Fruit fly (Drosophila melanogaster) whole organism, embryonic: Measurements from ENCODE around the gene CG43845.

Experiments
- BtbVII ChIP-seq: fragments of 200-800 bp; sonication (Bioruptor generic); optimal IDR thresholded peaks from 3 replicates; lab custom pipeline; 2017; ENCODE audit warnings: missing biosample characterization, mild to moderate bottlenecking, missing genetic modification characterization
- CG11723 ChIP-seq: fragments of 200-800 bp; sonication (Bioruptor generic); optimal IDR thresholded peaks from 2 replicates; lab custom pipeline; 2017; ENCODE audit warnings: missing biosample characterization, mild to moderate bottlenecking, missing genetic modification characterization
- CG12104 ChIP-seq: fragments of 200-800 bp; sonication (Bioruptor generic); optimal IDR thresholded peaks from 3 replicates; lab custom pipeline; 2016; ENCODE audit warnings: missing biosample characterization, missing genetic modification characterization
- CG12769 ChIP-seq: fragments of 200-800 bp; sonication (Bioruptor generic); optimal IDR thresholded peaks from 2 replicates; lab custom pipeline; 2019; ENCODE audit warnings: missing biosample characterization, mild to moderate bottlenecking, missing genetic modification characterization, moderate library complexity
- CG13894 ChIP-seq: fragments of 200-800 bp; sonication (Bioruptor generic); optimal IDR thresholded peaks from 3 replicates; lab custom pipeline; 2018; ENCODE audit warnings: missing biosample characterization, mild to moderate bottlenecking, missing genetic modification characterization, moderate library complexity
- CG14014 ChIP-seq: fragments of 200-800 bp; sonication (Bioruptor generic); IDR thresholded peaks from 2 replicates; pipeline ENCODE4 v1.3.6; 2022; ENCODE audit warnings: missing biosample characterization, missing genetic modification characterization
- CG14710 ChIP-seq: fragments of 200-800 bp; sonication (Bioruptor generic); optimal IDR thresholded peaks from 3 replicates; lab custom pipeline; 2019; ENCODE audit warnings: missing biosample characterization, mild to moderate bottlenecking, missing genetic modification characterization, moderate library complexity
- CG14965 ChIP-seq: fragments of 200-800 bp; sonication (Bioruptor generic); optimal IDR thresholded peaks from 2 replicates; lab custom pipeline; 2016; ENCODE audit warnings: missing biosample characterization, missing genetic modification characterization, borderline replicate concordance
- CG15514 ChIP-seq: fragments of 200-800 bp; sonication (Bioruptor generic); optimal IDR thresholded peaks from 3 replicates; lab custom pipeline; 2017; ENCODE audit warnings: missing biosample characterization, missing genetic modification characterization, mild to moderate bottlenecking, moderate library complexity, missing genetic modification reagents
- CG1602 ChIP-seq: fragments of 200-800 bp; sonication (Bioruptor generic); optimal IDR thresholded peaks from 3 replicates; lab custom pipeline; 2016; ENCODE audit warnings: missing biosample characterization, missing genetic modification characterization
- CG16815 ChIP-seq: fragments of 200-800 bp; sonication (Bioruptor generic); optimal IDR thresholded peaks from 3 replicates; lab custom pipeline; 2017; ENCODE audit warnings: missing biosample characterization, mild to moderate bottlenecking, missing genetic modification characterization
- CG17912 ChIP-seq: fragments of 200-800 bp; sonication (Bioruptor generic); optimal IDR thresholded peaks from 2 replicates; lab custom pipeline; 2018; ENCODE audit warnings: missing biosample characterization, mild to moderate bottlenecking, missing genetic modification characterization
- CG18262 ChIP-seq: fragments of 200-800 bp; optimal IDR thresholded peaks from 3 replicates; lab custom pipeline; 2019; ENCODE audit warnings: missing biosample characterization, mild to moderate bottlenecking, missing genetic modification characterization, moderate library complexity
- CG2875 ChIP-seq: fragments of 200-800 bp; sonication (Bioruptor generic); optimal IDR thresholded peaks from 2 replicates; lab custom pipeline; 2017; ENCODE audit warnings: missing biosample characterization, mild to moderate bottlenecking, missing genetic modification characterization, missing genetic modification reagents
- CG30431 ChIP-seq: fragments of 200-800 bp; sonication (Bioruptor generic); optimal IDR thresholded peaks from 2 replicates; lab custom pipeline; 2017; ENCODE audit warnings: missing biosample characterization, missing genetic modification characterization
- CG34376 ChIP-seq: fragments of 200-800 bp; sonication (Bioruptor generic); optimal IDR thresholded peaks from 2 replicates; lab custom pipeline; 2018; ENCODE audit warnings: missing biosample characterization, mild to moderate bottlenecking, missing genetic modification characterization
- CG4730 ChIP-seq: fragments of 200-800 bp; sonication (Bioruptor generic); IDR thresholded peaks from 2 replicates; pipeline ENCODE4 v1.3.6; 2022; ENCODE audit warnings: missing biosample characterization, missing genetic modification characterization
- CG5180 ChIP-seq: fragments of 200-800 bp; sonication (Bioruptor generic); optimal IDR thresholded peaks from 3 replicates; lab custom pipeline; 2017; ENCODE audit warnings: missing biosample characterization, missing genetic modification characterization, mild to moderate bottlenecking, moderate library complexity, missing genetic modification reagents
- CG5953 ChIP-seq: fragments of 200-800 bp; sonication (Bioruptor generic); IDR thresholded peaks from 2 replicates; pipeline ENCODE4 v1.3.6; 2022; ENCODE audit warnings: missing biosample characterization, missing genetic modification characterization
- CG6689 ChIP-seq: fragments of 200-800 bp; sonication (Bioruptor generic); IDR thresholded peaks from 2 replicates; pipeline ENCODE4 v1.3.6; 2022; ENCODE audit warnings: missing biosample characterization, missing genetic modification characterization
- CG7357 ChIP-seq: fragments of 200-800 bp; sonication (Bioruptor generic); IDR thresholded peaks from 3 replicates; pipeline ENCODE4 v1.3.6; 2022; ENCODE audit warnings: missing biosample characterization, missing genetic modification characterization
- CG7372 ChIP-seq: fragments of 200-800 bp; sonication (Bioruptor generic); IDR thresholded peaks from 2 replicates; pipeline ENCODE4 v1.3.6; 2022; ENCODE audit warnings: missing biosample characterization, missing genetic modification characterization
- CG7963 ChIP-seq: fragments of 200-800 bp; sonication (Bioruptor generic); IDR thresholded peaks from 3 replicates; pipeline ENCODE4 v1.3.6; 2022; ENCODE audit warnings: missing biosample characterization, missing genetic modification characterization; ENCODE audit not compliant: partially characterized antibody
- CG8290 ChIP-seq, 3 experiments: fragments of 200-800 bp; sonication (Bioruptor generic); optimal IDR thresholded peaks; 2 replicates each; lab custom pipeline; 2016 to 2019; ENCODE audit warnings: missing biosample characterization in 3 of 3, missing genetic modification characterization in 3 of 3, mild to moderate bottlenecking in 2 of 3, moderate library complexity in 1 of 3
- D ChIP-seq, 2 experiments: fragments of 200-800 bp in 1 of 2; fragments of >200 bp in 1 of 2; sonication (Bioruptor generic) in 1 of 2; optimal IDR thresholded peaks; 2 replicates in 1 of 2; 3 replicates in 1 of 2; lab custom pipeline; 2017; ENCODE audit warnings: mild to moderate bottlenecking in 1 of 2, missing biosample characterization in 1 of 2, missing genetic modification characterization in 1 of 2, missing genetic modification reagents in 1 of 2
- E2f2 ChIP-seq: fragments of 200-800 bp; sonication (Bioruptor generic); IDR thresholded peaks from 2 replicates; pipeline ENCODE4 v1.3.6; 2022; ENCODE audit warnings: missing biosample characterization, missing genetic modification characterization
- Elba2 ChIP-seq: fragments of 200-800 bp; sonication (Bioruptor generic); optimal IDR thresholded peaks from 3 replicates; lab custom pipeline; 2016; ENCODE audit warnings: missing biosample characterization, missing genetic modification characterization
- Fer1 ChIP-seq: fragments of 200-800 bp; sonication (Bioruptor generic); optimal IDR thresholded peaks from 2 replicates; lab custom pipeline; 2017; ENCODE audit warnings: missing biosample characterization, mild to moderate bottlenecking, missing genetic modification characterization
- Hmx ChIP-seq: fragments of 200-800 bp; sonication (Bioruptor generic); optimal IDR thresholded peaks from 2 replicates; lab custom pipeline; 2016; ENCODE audit warnings: missing biosample characterization, missing genetic modification characterization
- Lhr ChIP-seq: fragments of 200-800 bp; sonication (Bioruptor generic); optimal IDR thresholded peaks from 3 replicates; lab custom pipeline; 2017; ENCODE audit warnings: mild to moderate bottlenecking, missing biosample characterization, missing genetic modification reagents, missing genetic modification characterization
- Med ChIP-seq: fragments of 200-800 bp; sonication (Bioruptor generic); peaks from one replicate; lab custom pipeline; 2016; ENCODE audit warnings: missing biosample characterization, missing genetic modification characterization, mild to moderate bottlenecking, inconsistent platforms, moderate library complexity
- NC2β ChIP-seq: fragments of 200-800 bp; sonication (Bioruptor generic); optimal IDR thresholded peaks from 2 replicates; lab custom pipeline; 2016; ENCODE audit warnings: missing biosample characterization, missing genetic modification characterization
- aop ChIP-seq: fragments of 200-800 bp; sonication (Bioruptor generic); IDR thresholded peaks from 2 replicates; pipeline ENCODE4 v1.3.6; 2022; ENCODE audit warnings: missing biosample characterization, missing genetic modification characterization
- chif ChIP-seq, 2 experiments: fragments of 200-800 bp; sonication (Bioruptor generic); optimal IDR thresholded peaks; 3 replicates each; lab custom pipeline; 2016; ENCODE audit warnings: missing biosample characterization in 2 of 2, missing genetic modification characterization in 2 of 2
- chinmo ChIP-seq: fragments of 200-800 bp; sonication (Bioruptor generic); IDR thresholded peaks from 4 replicates; pipeline ENCODE4 v1.3.6; 2022; ENCODE audit warnings: missing biosample characterization, missing genetic modification characterization; ENCODE audit not compliant: partially characterized antibody
- ci ChIP-seq: fragments of 200-800 bp; sonication (Bioruptor generic); IDR thresholded peaks from 3 replicates; pipeline ENCODE4 v1.3.6; 2022; ENCODE audit warnings: missing biosample characterization, missing genetic modification characterization
- cwo ChIP-seq: fragments of 200-800 bp; sonication (Bioruptor generic); optimal IDR thresholded peaks from 3 replicates; lab custom pipeline; 2017; ENCODE audit warnings: missing biosample characterization, missing genetic modification characterization, mild to moderate bottlenecking, moderate library complexity, missing genetic modification reagents
- dpn ChIP-seq, 2 experiments: fragments of 200-800 bp; sonication (Bioruptor generic); optimal IDR thresholded peaks; 3 replicates each; lab custom pipeline; 2016; ENCODE audit warnings: missing biosample characterization in 2 of 2, missing genetic modification characterization in 2 of 2
- exex ChIP-seq: fragments of 200-800 bp; sonication (Bioruptor generic); optimal IDR thresholded peaks from 4 replicates; lab custom pipeline; 2018; ENCODE audit warnings: missing biosample characterization, mild to moderate bottlenecking, missing genetic modification characterization, moderate library complexity
- fd3F ChIP-seq: fragments of 200-800 bp; sonication (Bioruptor generic); optimal IDR thresholded peaks from 2 replicates; lab custom pipeline; 2018; ENCODE audit warnings: missing biosample characterization, mild to moderate bottlenecking, missing genetic modification characterization, moderate library complexity
- hbn ChIP-seq: fragments of 200-800 bp; sonication (Bioruptor generic); IDR thresholded peaks from 2 replicates; pipeline ENCODE4 v1.3.6; 2022; ENCODE audit warnings: missing biosample characterization, missing genetic modification characterization; ENCODE audit not compliant: partially characterized antibody
- knrl ChIP-seq: fragments of 200-800 bp; sonication (Bioruptor generic); IDR thresholded peaks from 3 replicates; pipeline ENCODE4 v1.3.6; 2022; ENCODE audit warnings: missing biosample characterization, missing genetic modification characterization; ENCODE audit not compliant: partially characterized antibody
- slp2 ChIP-seq: fragments of 200-800 bp; sonication (Bioruptor generic); optimal IDR thresholded peaks from 2 replicates; lab custom pipeline; 2016; ENCODE audit warnings: missing biosample characterization, missing genetic modification characterization
- so ChIP-seq: fragments of 200-800 bp; sonication (Bioruptor generic); IDR thresholded peaks from 3 replicates; pipeline ENCODE4 v1.3.6; 2022; ENCODE audit warnings: missing biosample characterization, missing genetic modification characterization
- vfl ChIP-seq: fragments of 200-800 bp; sonication (Bioruptor generic); optimal IDR thresholded peaks from 2 replicates; lab custom pipeline; 2016; ENCODE audit warnings: missing biosample characterization, missing genetic modification characterization
- vnd ChIP-seq: fragments of 200-800 bp; sonication (Bioruptor generic); IDR thresholded peaks from 3 replicates; pipeline ENCODE4 v1.3.6; 2022; ENCODE audit warnings: missing biosample characterization, missing genetic modification characterization; ENCODE audit not compliant: partially characterized antibody
- zen2 ChIP-seq: fragments of 200-800 bp; sonication (Bioruptor generic); IDR thresholded peaks from 3 replicates; pipeline ENCODE4 v1.3.6; 2022; ENCODE audit warnings: missing biosample characterization, missing genetic modification characterization; ENCODE audit not compliant: partially characterized antibody
- zfh2 ChIP-seq: fragments of 200-800 bp; sonication (Bioruptor generic); optimal IDR thresholded peaks from 2 replicates; lab custom pipeline; 2016; ENCODE audit warnings: missing biosample characterization, missing genetic modification characterization

Gene CG43845

DNA sequence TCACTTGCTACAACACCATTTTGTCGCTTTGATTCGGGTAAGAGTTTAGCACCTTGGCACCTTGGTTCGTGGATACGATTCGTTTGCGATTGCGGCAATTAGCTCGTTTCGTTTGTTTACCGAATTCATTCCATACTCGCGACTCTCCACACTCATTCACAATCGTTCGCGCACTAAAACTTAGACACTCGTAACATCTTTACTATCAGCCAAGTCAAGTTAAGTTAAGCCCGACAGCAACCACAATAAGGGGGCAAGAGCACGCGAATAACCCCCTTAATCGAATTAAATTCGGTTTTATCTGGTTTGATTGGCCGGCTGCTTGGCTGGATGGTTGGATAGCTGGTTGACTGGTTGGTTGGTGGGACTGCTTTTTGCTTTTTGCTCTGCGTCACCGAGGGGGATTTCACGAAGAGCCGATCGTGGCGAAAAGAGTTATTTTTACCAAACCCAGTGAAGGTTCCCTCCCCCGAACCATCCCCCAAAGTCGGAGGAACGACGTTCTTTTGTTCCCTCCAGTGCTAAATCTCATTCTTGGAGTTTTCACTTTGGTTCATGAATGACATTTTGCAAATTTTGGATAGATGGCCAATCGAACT lies 19.0 kb downstream of the CG43845 start (continued):
- TF ChIP-seq Elba2 = no peak
- TF ChIP-seq CG12104 = no peak
- no peak for TF ChIP-seq CG7963 (GFP tag; lab: Robert Waterston, UW)
- TF ChIP-seq Hmx (GFP tag; lab: Kevin White, UChicago) = no peak
- no peak for TF ChIP-seq aop (GFP tag; lab: Robert Waterston, UW)
- TF ChIP-seq CG12769 = peak; percentile 19
- TF ChIP-seq so (GFP tag; lab: Robert Waterston, UW) = no peak
- no peak for TF ChIP-seq BtbVII
- TF ChIP-seq zfh2 = no peak
- TF ChIP-seq D (optimal IDR thresholded peaks at IDR 0.05; lab: Kevin White, UChicago) = no peak
- TF ChIP-seq D (GFP tag; optimal IDR thresholded peaks at IDR 0.05; lab: Kevin White, UChicago) = no peak
- peak; percentile 64 for TF ChIP-seq CG13894 (tag; lab: Kevin White, UChicago)
- TF ChIP-seq CG15514 (GFP tag; lab: Kevin White, UChicago) = peak; percentile 12
- TF ChIP-seq CG2875 (GFP tag; lab: Kevin White, UChicago) = no peak
- TF ChIP-seq zen2 (GFP tag; lab: Robert Waterston, UW) = no peak
- TF ChIP-seq CG14710 (tag; lab: Kevin White, UChicago) = no peak
- 0 out of 4 replicates have a peak, but pooled peaks have one; percentile 73 for TF ChIP-seq chinmo (GFP tag; lab: Robert Waterston, UW)
- peak; percentile 81 for TF ChIP-seq CG5180 (GFP tag; lab: Kevin White, UChicago)
- no peak for TF ChIP-seq dpn (GFP tag; optimal IDR thresholded peaks at IDR 0.05; lab: Kevin White, UChicago)
- no peak for TF ChIP-seq CG16815

DNA sequence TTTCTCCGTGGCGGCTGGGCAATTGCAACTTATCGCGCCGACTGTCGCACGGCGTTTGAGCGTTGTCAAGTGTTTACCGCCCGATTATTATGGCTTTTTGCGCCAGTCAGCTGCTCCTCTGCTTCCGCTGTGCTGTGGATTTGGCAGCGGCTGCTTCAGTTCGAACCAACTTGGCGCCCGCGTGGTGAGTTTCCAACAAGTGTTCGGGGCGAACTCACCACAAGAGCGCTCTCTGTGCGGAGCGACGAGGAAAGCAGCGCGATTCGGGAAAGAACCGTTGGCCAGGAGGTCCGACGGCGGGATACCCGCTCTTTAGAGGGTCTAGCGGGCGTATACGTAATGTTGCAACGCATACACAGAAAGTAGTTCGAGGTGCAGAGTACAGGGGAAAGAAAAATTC lies 20.3 kb downstream of the CG43845 start, which contains the start of gene NKCC:
NKCC (minus strand) TSS at position 57 of the 400 bp plus-strand sequence.
- no peak for TF ChIP-seq CG5953
- no peak for TF ChIP-seq hbn (GFP tag; lab: Robert Waterston, UW)
- peak; percentile 82 for TF ChIP-seq Med (GFP tag; lab: Kevin White, UChicago)
- no peak for TF ChIP-seq slp2 (GFP tag; lab: Kevin White, UChicago)
- no peak for TF ChIP-seq CG18262 (tag; lab: Kevin White, UChicago)
- TF ChIP-seq Fer1 (GFP tag; lab: Kevin White, UChicago) = peak; percentile 18
- no peak for TF ChIP-seq CG7372 (GFP tag; lab: Robert Waterston, UW)
- TF ChIP-seq CG8290 (GFP tag; optimal IDR thresholded peaks at IDR 0.05; lab: Kevin White, UChicago) = no peak
- peak in 1 of 2 experiments; percentile 3 for TF ChIP-seq CG8290 (tag; optimal IDR thresholded peaks at IDR 0.05; lab: Kevin White, UChicago)
- peak; percentile 46; the same call in 1 of the 2 replicates for TF ChIP-seq E2f2 (GFP tag; lab: Robert Waterston, UW)
- TF ChIP-seq ci (GFP tag; lab: Robert Waterston, UW) = no peak
- TF ChIP-seq fd3F (GFP tag; lab: Kevin White, UChicago) = no peak
- TF ChIP-seq vfl (GFP tag; lab: Kevin White, UChicago) = no peak
- no peak for TF ChIP-seq CG1602
- no peak for TF ChIP-seq CG14965 (GFP tag; lab: Kevin White, UChicago)
- peak; percentile 15 for TF ChIP-seq CG34376 (GFP tag; lab: Kevin White, UChicago)
- TF ChIP-seq CG6689 (GFP tag; lab: Robert Waterston, UW) = no peak
- no peak for TF ChIP-seq CG11723
- TF ChIP-seq NC2β = no peak
- TF ChIP-seq CG30431 (GFP tag; lab: Kevin White, UChicago) = no peak
- TF ChIP-seq CG17912 = no peak
- TF ChIP-seq CG4730 (GFP tag; lab: Robert Waterston, UW) = no peak
- 0 out of 3 replicates have a peak, but pooled peaks have one; percentile 15 for TF ChIP-seq vnd (GFP tag; lab: Robert Waterston, UW)
- TF ChIP-seq cwo = no peak
- no peak for TF ChIP-seq Lhr
- TF ChIP-seq chif (GFP tag; optimal IDR thresholded peaks at IDR 0.05; lab: Kevin White, UChicago) = no peak
- TF ChIP-seq CG7357 = no peak
- TF ChIP-seq knrl (GFP tag; lab: Robert Waterston, UW) = no peak
- TF ChIP-seq exex = peak; percentile 4
- 0 out of 2 replicates have a peak, but pooled peaks have one; percentile 12 for TF ChIP-seq CG14014 (GFP tag; lab: Robert Waterston, UW)
